Fruit fly (Drosophila melanogaster) whole organism, embryonic: ENCODE measurements around the gene CG34057.

Source experiments
- ATbp ChIP-seq: fragments of 200-800 bp; sonication (Bioruptor generic); optimal IDR thresholded peaks from 2 replicates; lab custom pipeline; 2017; ENCODE audit warnings: missing biosample characterization, mild to moderate bottlenecking, missing genetic modification characterization, missing genetic modification reagents
- CG10565 ChIP-seq: fragments of 200-800 bp; sonication (Bioruptor generic); optimal IDR thresholded peaks from 3 replicates; lab custom pipeline; 2016; ENCODE audit warnings: missing biosample characterization, mild to moderate bottlenecking, missing genetic modification characterization
- CG11456 ChIP-seq: fragments of 200-800 bp; sonication (Bioruptor generic); IDR thresholded peaks from 3 replicates; pipeline ENCODE4 v1.3.6; 2022; ENCODE audit warnings: missing biosample characterization, missing genetic modification characterization
- CG12155 ChIP-seq: fragments of 200-800 bp; sonication (Bioruptor generic); optimal IDR thresholded peaks from 3 replicates; lab custom pipeline; 2016; ENCODE audit warnings: missing biosample characterization, missing genetic modification characterization
- CG13123 ChIP-seq: fragments of 200-800 bp; sonication (Bioruptor generic); optimal IDR thresholded peaks from 2 replicates; lab custom pipeline; 2016; ENCODE audit warnings: missing biosample characterization, missing genetic modification characterization
- CG13287 ChIP-seq: fragments of 200-800 bp; sonication (Bioruptor generic); IDR thresholded peaks from 2 replicates; pipeline ENCODE4 v1.3.6; 2022; ENCODE audit warnings: missing biosample characterization, missing genetic modification characterization; ENCODE audit not compliant: partially characterized antibody
- CG14710 ChIP-seq: fragments of 200-800 bp; sonication (Bioruptor generic); optimal IDR thresholded peaks from 3 replicates; lab custom pipeline; 2019; ENCODE audit warnings: missing biosample characterization, mild to moderate bottlenecking, missing genetic modification characterization, moderate library complexity
- CG16815 ChIP-seq: fragments of 200-800 bp; sonication (Bioruptor generic); optimal IDR thresholded peaks from 3 replicates; lab custom pipeline; 2017; ENCODE audit warnings: missing biosample characterization, mild to moderate bottlenecking, missing genetic modification characterization
- CG17385 ChIP-seq: fragments of 200-800 bp; sonication (Bioruptor generic); optimal IDR thresholded peaks from 3 replicates; lab custom pipeline; 2018; ENCODE audit warnings: missing biosample characterization, mild to moderate bottlenecking, missing genetic modification characterization
- CG30431 ChIP-seq: fragments of 200-800 bp; sonication (Bioruptor generic); optimal IDR thresholded peaks from 2 replicates; lab custom pipeline; 2017; ENCODE audit warnings: missing biosample characterization, missing genetic modification characterization
- CG31365 ChIP-seq: fragments of 200-800 bp; sonication (Bioruptor generic); optimal IDR thresholded peaks from 2 replicates; lab custom pipeline; 2018; ENCODE audit warnings: missing biosample characterization, mild to moderate bottlenecking, missing genetic modification characterization
- CG32772 ChIP-seq: fragments of 200-800 bp; sonication (Bioruptor generic); IDR thresholded peaks from 2 replicates; pipeline ENCODE4 v1.3.6; 2022; ENCODE audit warnings: missing biosample characterization, missing genetic modification characterization
- CG33213 ChIP-seq: fragments of 200-800 bp; sonication (Bioruptor generic); optimal IDR thresholded peaks from 3 replicates; lab custom pipeline; 2016; ENCODE audit warnings: missing biosample characterization, missing genetic modification characterization
- CG3995 ChIP-seq: fragments of 200-800 bp; sonication (Bioruptor generic); optimal IDR thresholded peaks from 3 replicates; lab custom pipeline; 2016; ENCODE audit warnings: missing biosample characterization, missing genetic modification characterization
- CG4360 ChIP-seq: fragments of 200-800 bp; sonication (Bioruptor generic); IDR thresholded peaks from 2 replicates; pipeline ENCODE4 v1.3.6; 2022; ENCODE audit warnings: missing biosample characterization, missing genetic modification characterization
- CG4854 ChIP-seq: fragments of 200-800 bp; sonication (Bioruptor generic); optimal IDR thresholded peaks from 2 replicates; lab custom pipeline; 2016; ENCODE audit warnings: missing biosample characterization, missing genetic modification characterization, inconsistent platforms
- CG6175 ChIP-seq: fragments of 200-800 bp; sonication (Bioruptor generic); IDR thresholded peaks from 3 replicates; pipeline ENCODE4 v1.3.6; 2022; ENCODE audit warnings: missing biosample characterization, missing genetic modification characterization
- CG6654 ChIP-seq: fragments of 200-800 bp; sonication (Bioruptor generic); optimal IDR thresholded peaks from 2 replicates; lab custom pipeline; 2017; ENCODE audit warnings: missing biosample characterization, mild to moderate bottlenecking, missing genetic modification characterization
- CG7786 ChIP-seq: fragments of 200-800 bp; sonication (Bioruptor generic); optimal IDR thresholded peaks from 2 replicates; lab custom pipeline; 2016; ENCODE audit warnings: missing biosample characterization, missing genetic modification characterization
- CG9215 ChIP-seq: fragments of 200-800 bp; sonication (Bioruptor generic); IDR thresholded peaks from 2 replicates; pipeline ENCODE4 v1.3.6; 2022; ENCODE audit warnings: missing biosample characterization, missing genetic modification characterization
- CkIIα-i1 ChIP-seq: fragments of 200-800 bp; sonication (Bioruptor generic); IDR thresholded peaks from 2 replicates; pipeline ENCODE4 v1.3.6; 2022; ENCODE audit warnings: missing biosample characterization, missing genetic modification characterization
- CrebB ChIP-seq: fragments of 200-800 bp; sonication (Bioruptor generic); optimal IDR thresholded peaks from 3 replicates; lab custom pipeline; 2018; ENCODE audit warnings: missing biosample characterization, mild to moderate bottlenecking, missing genetic modification characterization
- D19B ChIP-seq: fragments of 200-800 bp; sonication (Bioruptor generic); optimal IDR thresholded peaks from 2 replicates; lab custom pipeline; 2017; ENCODE audit warnings: missing biosample characterization, mild to moderate bottlenecking, missing genetic modification characterization
- Dip2 ChIP-seq: fragments of 200-800 bp; sonication (Bioruptor generic); IDR thresholded peaks from 2 replicates; pipeline ENCODE4 v1.3.6; 2022; ENCODE audit warnings: missing biosample characterization, missing genetic modification characterization
- Dip3 ChIP-seq: fragments of 200-800 bp; sonication (Bioruptor generic); optimal IDR thresholded peaks from 3 replicates; lab custom pipeline; 2016; ENCODE audit warnings: missing biosample characterization, missing genetic modification characterization
- H2.0 ChIP-seq: fragments of 200-800 bp; sonication (Bioruptor generic); IDR thresholded peaks from 2 replicates; pipeline ENCODE4 v1.3.6; 2022; ENCODE audit warnings: missing biosample characterization, missing genetic modification characterization
- Lpt ChIP-seq: fragments of >200 bp; optimal IDR thresholded peaks from 2 replicates; lab custom pipeline; 2018; ENCODE audit warnings: missing biosample characterization, missing genetic modification characterization
- Nf-YB ChIP-seq: fragments of 200-800 bp; sonication (Bioruptor generic); optimal IDR thresholded peaks from 3 replicates; lab custom pipeline; 2019; ENCODE audit warnings: missing biosample characterization, mild to moderate bottlenecking, missing genetic modification characterization, moderate library complexity
- Nf-YC ChIP-seq: fragments of 200-800 bp; optimal IDR thresholded peaks from 3 replicates; lab custom pipeline; 2019; ENCODE audit warnings: missing biosample characterization, mild to moderate bottlenecking, missing genetic modification characterization, moderate library complexity
- PHDP ChIP-seq: fragments of 200-800 bp; sonication (Bioruptor generic); optimal IDR thresholded peaks from 3 replicates; lab custom pipeline; 2018; ENCODE audit warnings: missing biosample characterization, mild to moderate bottlenecking, missing genetic modification characterization, moderate library complexity
- Scr ChIP-seq: fragments of 200-800 bp; sonication (Bioruptor generic); IDR thresholded peaks from 2 replicates; pipeline ENCODE4 v1.3.6; 2022; ENCODE audit warnings: missing biosample characterization, missing genetic modification characterization; ENCODE audit not compliant: partially characterized antibody
- Sry-β ChIP-seq: fragments of 200-800 bp; sonication (Bioruptor generic); optimal IDR thresholded peaks from 2 replicates; lab custom pipeline; 2018; ENCODE audit warnings: missing biosample characterization, mild to moderate bottlenecking, missing genetic modification characterization, moderate library complexity
- Usf ChIP-seq: fragments of 200-800 bp; sonication (Bioruptor generic); optimal IDR thresholded peaks from 2 replicates; lab custom pipeline; 2017; ENCODE audit warnings: missing genotype, missing biosample characterization, missing genetic modification characterization
- abd-A ChIP-seq: fragments of 200-800 bp; sonication (Bioruptor generic); optimal IDR thresholded peaks from 3 replicates; lab custom pipeline; 2019; ENCODE audit warnings: missing biosample characterization, mild to moderate bottlenecking, missing genetic modification characterization, moderate library complexity
- aop ChIP-seq: fragments of 200-800 bp; sonication (Bioruptor generic); IDR thresholded peaks from 2 replicates; pipeline ENCODE4 v1.3.6; 2022; ENCODE audit warnings: missing biosample characterization, missing genetic modification characterization
- ara ChIP-seq: fragments of 200-800 bp; sonication (Bioruptor generic); IDR thresholded peaks from 2 replicates; pipeline ENCODE4 v1.3.6; 2022; ENCODE audit warnings: missing biosample characterization, missing genetic modification characterization
- bigmax ChIP-seq: fragments of 200-800 bp; sonication (Bioruptor generic); optimal IDR thresholded peaks from 2 replicates; lab custom pipeline; 2018; ENCODE audit warnings: missing biosample characterization, mild to moderate bottlenecking, missing genetic modification characterization
- cad ChIP-seq: fragments of >200 bp; optimal IDR thresholded peaks from 2 replicates; lab custom pipeline; 2017; ENCODE audit warnings: missing biosample characterization, missing genetic modification characterization
- dm ChIP-seq: fragments of 200-800 bp; sonication (Bioruptor generic); optimal IDR thresholded peaks from 3 replicates; lab custom pipeline; 2016; ENCODE audit warnings: missing biosample characterization, missing genetic modification characterization
- ewg ChIP-seq: fragments of 200-800 bp; sonication (Bioruptor generic); optimal IDR thresholded peaks from 3 replicates; lab custom pipeline; 2017; ENCODE audit warnings: mild to moderate bottlenecking, missing biosample characterization, missing genetic modification reagents, missing genetic modification characterization
- fd64A ChIP-seq: fragments of 200-800 bp; sonication (Bioruptor generic); optimal IDR thresholded peaks from 3 replicates; lab custom pipeline; 2018; ENCODE audit warnings: missing biosample characterization, mild to moderate bottlenecking, missing genetic modification characterization
- gfzf ChIP-seq: fragments of 200-800 bp; sonication (Bioruptor generic); optimal IDR thresholded peaks from 2 replicates; lab custom pipeline; 2016; ENCODE audit warnings: missing biosample characterization, mild to moderate bottlenecking, missing genetic modification characterization, moderate library complexity
- gsb ChIP-seq: fragments of 200-800 bp; sonication (Bioruptor generic); IDR thresholded peaks from 2 replicates; pipeline ENCODE4 v1.3.6; 2022; ENCODE audit warnings: missing biosample characterization, missing genetic modification characterization
- lilli ChIP-seq: fragments of 200-800 bp; sonication (Bioruptor generic); optimal IDR thresholded peaks from 3 replicates; lab custom pipeline; 2016; ENCODE audit warnings: missing biosample characterization, missing genetic modification characterization
- luna ChIP-seq: fragments of 200-800 bp; sonication (Bioruptor generic); optimal IDR thresholded peaks from 2 replicates; lab custom pipeline; 2016; ENCODE audit warnings: missing biosample characterization, missing genetic modification characterization
- pnt ChIP-seq: fragments of 200-800 bp; sonication (Bioruptor generic); optimal IDR thresholded peaks from 3 replicates; lab custom pipeline; 2016; ENCODE audit warnings: missing biosample characterization, missing genetic modification characterization
- pros ChIP-seq: fragments of 200-800 bp; sonication (Bioruptor generic); optimal IDR thresholded peaks from 3 replicates; lab custom pipeline; 2019; ENCODE audit warnings: missing biosample characterization, mild to moderate bottlenecking, missing genetic modification characterization, moderate library complexity
- scrt ChIP-seq: fragments of 200-800 bp; sonication (Bioruptor generic); optimal IDR thresholded peaks from 2 replicates; lab custom pipeline; 2018; ENCODE audit warnings: missing biosample characterization, mild to moderate bottlenecking, missing genetic modification characterization, moderate library complexity
- so ChIP-seq: fragments of 200-800 bp; sonication (Bioruptor generic); IDR thresholded peaks from 3 replicates; pipeline ENCODE4 v1.3.6; 2022; ENCODE audit warnings: missing biosample characterization, missing genetic modification characterization
- stwl ChIP-seq: fragments of 200-800 bp; sonication (Bioruptor generic); optimal IDR thresholded peaks from 3 replicates; lab custom pipeline; 2018; ENCODE audit warnings: missing biosample characterization, mild to moderate bottlenecking, missing genetic modification characterization, moderate library complexity
- sug ChIP-seq: fragments of 200-800 bp; optimal IDR thresholded peaks from 2 replicates; lab custom pipeline; 2019; ENCODE audit warnings: missing biosample characterization, mild to moderate bottlenecking, missing genetic modification characterization, moderate library complexity

CG34057 gene

DNA sequence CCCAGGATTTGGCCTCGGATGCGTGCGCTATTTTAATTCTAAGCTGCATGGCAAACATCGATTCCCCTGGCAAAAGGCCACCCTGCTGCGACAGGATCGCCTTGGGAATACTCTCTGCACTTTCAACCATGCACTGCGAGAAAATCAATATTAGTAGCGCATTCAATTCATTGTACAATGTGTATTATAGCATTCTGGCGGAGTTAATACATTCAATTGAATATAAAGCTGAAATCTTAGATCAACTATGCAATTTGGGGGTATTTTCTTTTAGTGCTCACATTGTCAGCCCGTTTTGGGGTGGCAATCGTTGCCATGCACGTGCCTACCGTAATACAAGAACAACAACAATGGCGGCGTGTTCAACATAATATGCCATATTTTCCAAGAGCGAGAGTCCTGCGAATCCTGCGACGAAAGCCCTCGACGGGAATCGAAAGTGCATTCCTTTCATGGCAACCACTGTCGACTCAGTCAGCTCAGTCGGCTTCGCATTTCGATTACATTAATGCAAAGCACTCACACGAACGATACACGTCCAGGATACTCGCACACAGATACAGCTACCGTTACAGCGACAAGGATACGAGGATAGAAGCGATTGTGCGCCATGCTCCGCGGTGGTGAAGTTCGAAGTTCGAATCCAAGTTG lies 10.6 kb downstream of the CG34057 start (continued):
- TF ChIP-seq CG13287 (GFP tag; lab: Robert Waterston, UW) (no peak), dm (GFP tag; lab: Kevin White, UChicago) (no peak), CG17385 (no peak), Dip2 (GFP tag; lab: Robert Waterston, UW) (no peak), CG12155 (GFP tag; lab: Kevin White, UChicago) (no peak), CG4360 (GFP tag; lab: Robert Waterston, UW) (peak; percentile 46), stwl (tag; lab: Kevin White, UChicago) (no peak), sug (tag; lab: Kevin White, UChicago) (no peak), CG9215 (GFP tag; lab: Robert Waterston, UW) (no peak), CG3995 (GFP tag; lab: Kevin White, UChicago) (no peak), so (GFP tag; lab: Robert Waterston, UW) (0 out of 3 replicates have a peak, but pooled peaks have one; percentile 16), gsb (no peak), bigmax (GFP tag; lab: Kevin White, UChicago) (no peak), Scr (no peak), abd-A (tag; lab: Kevin White, UChicago) (no peak), CG33213 (GFP tag; lab: Kevin White, UChicago) (no peak), Nf-YB (GFP tag; lab: Kevin White, UChicago) (no peak), ATbp (GFP tag; lab: Kevin White, UChicago) (peak; percentile 22), CG6175 (no peak), cad (GFP tag; lab: Kevin White, UChicago) (no peak), PHDP (tag; lab: Kevin White, UChicago) (peak; percentile 5), CG16815 (GFP tag; lab: Kevin White, UChicago) (peak; percentile 24), CG31365 (tag; lab: Kevin White, UChicago) (no peak), CG13123 (GFP tag; lab: Kevin White, UChicago) (no peak), Lpt (GFP tag; lab: Kevin White, UChicago) (no peak), Nf-YC (tag; lab: Kevin White, UChicago) (no peak), gfzf (no peak), ara (peak; percentile 33; the same call in 1 of the 2 replicates), luna (GFP tag; lab: Kevin White, UChicago) (no peak), ewg (peak; percentile 23), Dip3 (no peak), CG30431 (no peak), CG10565 (GFP tag; lab: Kevin White, UChicago) (no peak), aop (GFP tag; lab: Robert Waterston, UW) (peak; percentile 32; the same call in 1 of the 2 replicates), Usf (GFP tag; lab: Kevin White, UChicago) (no peak), CrebB (tag; lab: Kevin White, UChicago) (no peak), fd64A (GFP tag; lab: Kevin White, UChicago) (no peak), CG14710 (tag; lab: Kevin White, UChicago) (peak; percentile 41), H2.0 (no peak), CG32772 (GFP tag; lab: Robert Waterston, UW) (no peak), scrt (GFP tag; lab: Kevin White, UChicago) (no peak), CG11456 (no peak), CG4854 (GFP tag; lab: Kevin White, UChicago) (no peak), CG7786 (no peak), CG6654 (no peak), lilli (GFP tag; lab: Kevin White, UChicago) (peak; percentile 6), Sry-β (GFP tag; lab: Kevin White, UChicago) (no peak), D19B (GFP tag; lab: Kevin White, UChicago) (no peak), pnt (GFP tag; lab: Kevin White, UChicago) (peak; percentile 13), pros (GFP tag; lab: Kevin White, UChicago) (peak; percentile 94), CkIIα-i1 (GFP tag; lab: Robert Waterston, UW) (no peak)
